Worm (Caenorhabditis elegans) whole organism, L4/young adult: ENCODE results near the gene ZK721.3.

Experiments used
- W03F9.2 ChIP-seq: fragments of 150-350 bp; optimal IDR thresholded peaks from 2 replicates; lab custom pipeline; 2014; ENCODE audit warnings: missing biosample characterization, missing genetic modification characterization
- dao-5 ChIP-seq: sonication (generic microtip); optimal IDR thresholded peaks from 2 replicates; lab custom pipeline; 2016; ENCODE audit warnings: missing genotype, missing genetic modification characterization, moderate library complexity, missing compliant biosample characterization
- him-1 ChIP-seq: sonication (generic microtip); optimal IDR thresholded peaks from 2 replicates; lab custom pipeline; 2016; ENCODE audit warnings: missing genotype, missing genetic modification reagents, missing genetic modification characterization, missing compliant biosample characterization

DNA sequence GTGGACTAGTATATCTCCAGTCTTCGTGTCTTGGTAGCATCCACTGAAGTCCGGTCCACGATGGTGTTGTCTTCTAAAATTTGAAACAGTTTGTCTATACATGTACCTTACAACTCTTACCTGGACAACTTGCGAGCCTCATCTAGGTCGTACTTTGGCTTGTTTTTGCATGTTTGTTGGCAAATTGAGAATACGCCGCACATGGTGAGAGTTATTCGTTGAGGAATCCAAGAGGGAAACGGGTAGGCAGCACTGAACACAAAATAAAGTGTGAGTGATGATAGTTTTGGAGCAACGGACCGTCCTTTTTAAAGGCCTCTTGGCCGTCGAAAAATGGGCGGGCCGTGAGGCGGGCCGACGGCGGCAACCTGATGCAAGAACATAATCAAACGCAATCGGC is 33.7 kb upstream of the ZK721.3 start, which contains the start of gene asns-2:
- TF ChIP-seq him-1 (tag; lab: Kevin White, UChicago) (no peak), W03F9.2 (tag; lab: Kevin White, UChicago) (no peak), dao-5 (tag; lab: Kevin White, UChicago) (no peak)
